Fruit fly (Drosophila melanogaster): Measurements from ENCODE around the gene CG11878.

Gene CG11878

DNA sequence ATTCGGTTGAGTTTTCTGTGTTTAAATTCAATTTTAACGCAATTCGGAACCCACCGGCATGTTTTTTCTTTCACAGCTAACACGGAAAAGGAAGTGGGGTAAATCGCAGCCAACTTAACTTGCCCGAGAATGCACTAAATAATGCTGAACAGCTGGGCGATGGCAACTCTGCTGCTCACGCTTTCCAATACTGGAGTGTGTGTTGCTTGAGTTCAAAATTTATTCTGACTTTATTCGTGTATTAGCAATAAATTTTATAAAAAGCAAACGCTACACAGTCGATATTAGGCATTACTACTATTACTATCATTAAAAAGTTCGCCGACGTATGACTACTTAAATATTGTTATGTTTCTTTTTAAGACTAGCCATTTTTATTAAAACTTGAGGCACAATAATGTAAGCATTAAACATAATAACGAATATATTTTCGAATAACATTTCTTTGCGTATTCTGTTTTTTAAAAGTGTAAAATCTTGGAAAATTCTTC is 26.2 kb upstream of the CG11878 start, which contains the start of the genes RpS27 and Nup37 (continued):
- TF ChIP-seq toy (GFP tag; IDR thresholded peaks at IDR 0.05) (peak; percentile 95), ab (GFP tag; optimal IDR thresholded peaks at IDR 0.05) (peak; percentile 94), CG8281 (tag; optimal IDR thresholded peaks at IDR 0.05) (peak; percentile 87), her (GFP tag; optimal IDR thresholded peaks at IDR 0.05) (peak; percentile 97), CG3838 (GFP tag; optimal IDR thresholded peaks at IDR 0.05) (peak; percentile 98), CG18262 (tag; optimal IDR thresholded peaks at IDR 0.05) (peak; percentile 91), CG2889 (GFP tag; IDR thresholded peaks at IDR 0.05) (peak; percentile 94), CG31388 (GFP tag; optimal IDR thresholded peaks at IDR 0.05) (peak; percentile 94), sc (optimal IDR thresholded peaks at IDR 0.05) (no peak), sc (GFP tag; optimal IDR thresholded peaks at IDR 0.05) (peak; percentile 97), btn (GFP tag; optimal IDR thresholded peaks at IDR 0.05) (peak; percentile 97), zfh1 (GFP tag; IDR thresholded peaks at IDR 0.05) (peak; percentile 98), CG1603 (tag; optimal IDR thresholded peaks at IDR 0.05) (peak; percentile 98), insv (GFP tag; optimal IDR thresholded peaks at IDR 0.05) (peak in 1 of 2 experiments; percentile 87), CG9876 (GFP tag; optimal IDR thresholded peaks at IDR 0.05) (peak; percentile 99), CG10321 (GFP tag; IDR thresholded peaks at IDR 0.05) (peak; percentile 84), Atf6 (GFP tag; IDR thresholded peaks at IDR 0.05) (peak; percentile 93), E2f1 (GFP tag; IDR thresholded peaks at IDR 0.05) (peak; percentile 94), bab2 (GFP tag; optimal IDR thresholded peaks at IDR 0.05) (peak; percentile 97), Tbp (GFP tag; optimal IDR thresholded peaks at IDR 0.05) (no peak), CG15601 (tag; optimal IDR thresholded peaks at IDR 0.05) (peak; percentile 94), Nf-YB (GFP tag; optimal IDR thresholded peaks at IDR 0.05) (peak; percentile 84), Elba2 (GFP tag; optimal IDR thresholded peaks at IDR 0.05) (peak; percentile 72), CG10366 (GFP tag; IDR thresholded peaks at IDR 0.05) (peak; percentile 96), Gug (GFP tag; IDR thresholded peaks at IDR 0.05) (peak; percentile 92), ash1 (GFP tag; optimal IDR thresholded peaks at IDR 0.05) (peak; percentile 99), sisA (GFP tag; IDR thresholded peaks at IDR 0.05) (peak; percentile 95), Fer2 (tag; optimal IDR thresholded peaks at IDR 0.05) (peak; percentile 98), seq (GFP tag; IDR thresholded peaks at IDR 0.05) (peak; percentile 89), CG15479 (GFP tag; optimal IDR thresholded peaks at IDR 0.05) (peak; percentile 75), CG32767 (GFP tag; IDR thresholded peaks at IDR 0.05) (peak; percentile 80), jumu (GFP tag; optimal IDR thresholded peaks at IDR 0.05) (peak; percentile 96), fd102C (GFP tag; optimal IDR thresholded peaks at IDR 0.05) (peak; percentile 95), CG6654 (GFP tag; optimal IDR thresholded peaks at IDR 0.05) (peak; percentile 94), CG16779 (GFP tag; IDR thresholded peaks at IDR 0.05) (peak; percentile 97), stc (GFP tag; IDR thresholded peaks at IDR 0.05) (peak; percentile 93), CG10543 (GFP tag; optimal IDR thresholded peaks at IDR 0.05) (peak; percentile 100), Camta (GFP tag; optimal IDR thresholded peaks at IDR 0.05) (peak; percentile 98), Sin3A (optimal IDR thresholded peaks at IDR 0.05) (peak; percentile 64), peb (GFP tag; IDR thresholded peaks at IDR 0.05) (peak; percentile 89), fu2 (GFP tag; optimal IDR thresholded peaks at IDR 0.05) (peak; percentile 98), jigr1 (GFP tag; IDR thresholded peaks at IDR 0.05) (peak; percentile 72; the same call in 1 of the 3 replicates), lola (GFP tag; optimal IDR thresholded peaks at IDR 0.05) (peak in 1 of 3 experiments; percentile 83), schlank (tag; optimal IDR thresholded peaks at IDR 0.05) (peak; percentile 99), Bdp1 (GFP tag; optimal IDR thresholded peaks at IDR 0.05) (peak; percentile 94), h (optimal IDR thresholded peaks at IDR 0.05) (no peak), CG12104 (GFP tag; optimal IDR thresholded peaks at IDR 0.05) (peak; percentile 99), CG9609 (GFP tag; optimal IDR thresholded peaks at IDR 0.05) (peak; percentile 99), repo (GFP tag; optimal IDR thresholded peaks at IDR 0.05) (peak; percentile 98), CG10267 (tag; optimal IDR thresholded peaks at IDR 0.05) (peak; percentile 99), z (GFP tag; IDR thresholded peaks at IDR 0.05) (peak; percentile 78), CG17361 (GFP tag; IDR thresholded peaks at IDR 0.05) (peak; percentile 99), salm (tag; optimal IDR thresholded peaks at IDR 0.05) (peak; percentile 90)
